Fruit fly (Drosophila melanogaster) whole organism, adult: ENCODE results near the gene CG17230.

Source experiments
- CG11617 ChIP-seq: fragments of 200-800 bp; sonication (Bioruptor generic); optimal IDR thresholded peaks from 2 replicates; lab custom pipeline; 2017; ENCODE audit warnings: mild to moderate bottlenecking, missing biosample characterization, missing genetic modification reagents, missing genetic modification characterization
- CG14711 ChIP-seq: fragments of 200-800 bp; sonication (Bioruptor generic); optimal IDR thresholded peaks from 2 replicates; lab custom pipeline; 2018; ENCODE audit warnings: missing biosample characterization, mild to moderate bottlenecking, missing genetic modification characterization, moderate library complexity
- CG33017 ChIP-seq: fragments of 200-800 bp; sonication (Bioruptor generic); optimal IDR thresholded peaks from 2 replicates; lab custom pipeline; 2018; ENCODE audit warnings: missing biosample characterization, mild to moderate bottlenecking, missing genetic modification characterization, moderate library complexity
- CG7045 ChIP-seq: fragments of 200-800 bp; sonication (Bioruptor generic); optimal IDR thresholded peaks from 2 replicates; lab custom pipeline; 2017; ENCODE audit warnings: missing biosample characterization, mild to moderate bottlenecking, missing genetic modification characterization
- CG7101 ChIP-seq: fragments of 200-800 bp; sonication (Bioruptor generic); optimal IDR thresholded peaks from 2 replicates; lab custom pipeline; 2018; ENCODE audit warnings: missing biosample characterization, mild to moderate bottlenecking, missing genetic modification characterization, moderate library complexity
- Crg-1 ChIP-seq: fragments of 200-800 bp; sonication (Bioruptor generic); optimal IDR thresholded peaks from 2 replicates; lab custom pipeline; 2016; ENCODE audit warnings: missing biosample characterization, missing genetic modification characterization
- cic ChIP-seq: fragments of 200-800 bp; sonication (Bioruptor generic); optimal IDR thresholded peaks from 2 replicates; lab custom pipeline; 2017; ENCODE audit warnings: missing biosample characterization, mild to moderate bottlenecking, missing genetic modification characterization, moderate library complexity
- cnc ChIP-seq, 2 experiments: fragments of >200 bp; optimal IDR thresholded peaks; 2 replicates each; lab custom pipeline; 2017
- kay ChIP-seq: fragments of 200-800 bp; sonication (Bioruptor generic); peaks from one replicate; lab custom pipeline; 2016; ENCODE audit warnings: missing biosample characterization, missing genetic modification characterization, borderline replicate concordance
- ovo ChIP-seq: fragments of 200-800 bp; sonication (Bioruptor generic); optimal IDR thresholded peaks from 2 replicates; lab custom pipeline; 2016; ENCODE audit warnings: missing biosample characterization, missing genetic modification characterization
- pad ChIP-seq: fragments of 200-800 bp; sonication (Bioruptor generic); optimal IDR thresholded peaks from 3 replicates; lab custom pipeline; 2017; ENCODE audit warnings: missing biosample characterization, missing genetic modification characterization, mild to moderate bottlenecking, moderate library complexity, missing genetic modification reagents

DNA sequence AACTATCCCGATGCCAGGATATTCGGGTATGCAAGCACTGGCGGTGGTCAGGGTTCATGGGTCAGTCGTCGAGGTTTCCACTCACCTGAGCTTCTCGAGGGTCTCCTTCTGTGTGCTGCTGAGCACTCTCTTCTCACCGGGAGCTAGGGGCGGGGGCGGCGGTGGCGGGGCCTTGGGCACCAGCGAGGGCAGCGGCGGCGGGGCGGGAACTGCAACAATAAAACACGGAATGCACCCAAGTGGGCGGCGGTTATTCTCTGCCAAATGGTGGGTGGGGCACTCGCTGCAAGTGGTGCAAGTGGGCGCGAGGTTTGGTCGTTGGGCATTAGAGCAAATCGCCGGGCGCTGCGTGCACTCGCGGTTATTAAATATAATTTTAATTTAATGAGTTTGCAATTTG, 3.5 kb downstream of the CG17230 start:
- no peak for TF ChIP-seq CG7101 (tag; lab: Kevin White, UChicago)
- no peak for TF ChIP-seq pad (GFP tag; lab: Kevin White, UChicago)
- TF ChIP-seq CG7045 (GFP tag; lab: Kevin White, UChicago): no peak
- TF ChIP-seq Crg-1: no peak
- no peak for TF ChIP-seq kay (GFP tag; lab: Kevin White, UChicago)
- TF ChIP-seq CG33017 (tag; lab: Kevin White, UChicago): no peak
- TF ChIP-seq CG11617 (GFP tag; lab: Kevin White, UChicago): no peak
- no peak for TF ChIP-seq ovo (GFP tag; lab: Kevin White, UChicago)
- TF ChIP-seq cnc (optimal IDR thresholded peaks at IDR 0.05; lab: Kevin White, UChicago): no peak
- TF ChIP-seq CG14711 (tag; lab: Kevin White, UChicago): no peak
- TF ChIP-seq cic (GFP tag; lab: Kevin White, UChicago): no peak
